Fruit fly (Drosophila melanogaster): ENCODE data around the gene CG43673.
A peak's percentile ranks its signal among the peaks of the same experiment; 100 is the strongest.

CG43673 gene

DNA sequence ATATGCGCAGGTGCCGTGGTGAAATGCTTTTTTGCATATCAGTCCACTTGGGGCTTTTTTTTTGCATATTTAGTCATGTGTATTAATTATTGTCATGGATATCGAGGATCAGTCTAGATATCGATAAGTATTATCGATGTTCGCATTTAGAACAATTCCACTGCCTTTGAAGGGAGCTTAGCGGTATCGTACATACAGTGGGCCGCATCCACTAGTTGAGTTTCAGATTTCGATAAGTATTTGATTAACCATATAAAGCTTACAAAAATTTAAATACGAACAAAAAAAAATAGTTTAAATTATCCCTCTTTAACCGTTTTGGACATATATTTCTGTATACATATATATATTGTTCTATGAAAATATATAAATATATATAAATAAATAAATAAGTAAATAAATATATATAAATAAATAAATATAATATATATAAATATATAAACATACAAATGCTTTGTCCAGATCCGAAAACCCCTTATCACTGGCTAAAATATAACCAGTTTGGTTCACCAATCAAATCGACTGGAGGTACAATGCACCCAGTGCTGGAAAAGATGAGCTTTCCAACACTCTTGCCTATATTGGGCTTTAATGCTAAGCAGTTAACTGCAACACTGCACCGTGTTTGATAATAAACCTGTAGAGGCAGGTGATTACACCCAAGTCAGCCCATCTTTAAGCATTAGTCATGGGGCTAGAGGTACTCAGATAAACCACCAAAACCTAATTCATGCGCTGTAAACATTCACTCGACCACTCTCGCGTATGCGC is 24.1 kb downstream of the CG43673 start (continued):
- TF ChIP-seq CG12942 (GFP tag; optimal IDR thresholded peaks at IDR 0.05): no peak
- no peak; the same call in 2 of the 3 replicates for TF ChIP-seq ci (GFP tag; IDR thresholded peaks at IDR 0.05)
- TF ChIP-seq CG11560 (tag; IDR thresholded peaks at IDR 0.05): no peak
- TF ChIP-seq CG30431 (GFP tag; optimal IDR thresholded peaks at IDR 0.05): no peak
- TF ChIP-seq Elba2 (GFP tag; optimal IDR thresholded peaks at IDR 0.05): no peak
- TF ChIP-seq Dp (GFP tag; optimal IDR thresholded peaks at IDR 0.05): no peak
- peak; percentile 9; the same call in 1 of the 2 replicates for TF ChIP-seq NFAT (GFP tag; IDR thresholded peaks at IDR 0.05)
- TF ChIP-seq CG3163 (GFP tag; optimal IDR thresholded peaks at IDR 0.05): no peak
- TF ChIP-seq CG10431 (GFP tag; optimal IDR thresholded peaks at IDR 0.05): no peak
- TF ChIP-seq zen (tag; optimal IDR thresholded peaks at IDR 0.05): peak; percentile 17
- TF ChIP-seq chm (GFP tag; IDR thresholded peaks at IDR 0.05): no peak
- no peak for TF ChIP-seq sqz (GFP tag; optimal IDR thresholded peaks at IDR 0.05)
- no peak for TF ChIP-seq eyg (GFP tag; optimal IDR thresholded peaks at IDR 0.05)
- TF ChIP-seq Sin3A (optimal IDR thresholded peaks at IDR 0.05): no peak
- no peak for TF ChIP-seq mirr (GFP tag; optimal IDR thresholded peaks at IDR 0.05)
- no peak for TF ChIP-seq CG43689 (GFP tag; IDR thresholded peaks at IDR 0.05)
- TF ChIP-seq CG17359 (tag; optimal IDR thresholded peaks at IDR 0.05): no peak
- no peak for TF ChIP-seq ash1 (GFP tag; optimal IDR thresholded peaks at IDR 0.05)
- no peak for TF ChIP-seq Myb (GFP tag; optimal IDR thresholded peaks at IDR 0.05)
- peak; percentile 27 for TF ChIP-seq exex (tag; optimal IDR thresholded peaks at IDR 0.05)
- TF ChIP-seq CG15269 (tag; optimal IDR thresholded peaks at IDR 0.05): no peak
- peak; percentile 38 for TF ChIP-seq gfzf (GFP tag; optimal IDR thresholded peaks at IDR 0.05)
- no peak for TF ChIP-seq CG3065 (GFP tag; optimal IDR thresholded peaks at IDR 0.05)
- TF ChIP-seq Xbp1 (GFP tag; optimal IDR thresholded peaks at IDR 0.05): no peak
- TF ChIP-seq CG1024 (GFP tag; IDR thresholded peaks at IDR 0.05): 0 out of 2 replicates have a peak, but pooled peaks have one; percentile 25
- no peak for TF ChIP-seq tio (GFP tag; optimal IDR thresholded peaks at IDR 0.05)
- peak; percentile 59 for TF ChIP-seq Med (GFP tag)
- TF ChIP-seq bcd (GFP tag; optimal IDR thresholded peaks at IDR 0.05): no peak
- no peak for TF ChIP-seq CG10462 (GFP tag; optimal IDR thresholded peaks at IDR 0.05)
- TF ChIP-seq mld (GFP tag; IDR thresholded peaks at IDR 0.05; ENCODE audit: partially characterized antibody): 0 out of 3 replicates have a peak, but pooled peaks have one; percentile 37
- TF ChIP-seq CG33557 (GFP tag; optimal IDR thresholded peaks at IDR 0.05): no peak
- TF ChIP-seq nmo (GFP tag; optimal IDR thresholded peaks at IDR 0.05): peak; percentile 22
- TF ChIP-seq trh (GFP tag; optimal IDR thresholded peaks at IDR 0.05): no peak
- no peak for TF ChIP-seq gro (GFP tag; optimal IDR thresholded peaks at IDR 0.05)
- peak; percentile 25 for TF ChIP-seq Hr3 (GFP tag; optimal IDR thresholded peaks at IDR 0.05)
- TF ChIP-seq fru (optimal IDR thresholded peaks at IDR 0.05): no peak
- no peak for TF ChIP-seq pita (GFP tag; optimal IDR thresholded peaks at IDR 0.05)
- TF ChIP-seq Side (GFP tag; optimal IDR thresholded peaks at IDR 0.05): no peak
- TF ChIP-seq lbe (GFP tag; optimal IDR thresholded peaks at IDR 0.05): no peak
- no peak for TF ChIP-seq MTF-1 (GFP tag; optimal IDR thresholded peaks at IDR 0.05; ENCODE audit: borderline replicate concordance)
- TF ChIP-seq CG15011 (GFP tag; optimal IDR thresholded peaks at IDR 0.05): no peak
- no peak for TF ChIP-seq Abd-B (GFP tag; optimal IDR thresholded peaks at IDR 0.05)
- no peak for TF ChIP-seq CG8089 (GFP tag; optimal IDR thresholded peaks at IDR 0.05)
- TF ChIP-seq BEAF-32 (GFP tag; optimal IDR thresholded peaks at IDR 0.05): peak; percentile 76
- TF ChIP-seq CG13894 (tag; optimal IDR thresholded peaks at IDR 0.05): peak; percentile 46
- no peak for TF ChIP-seq pros (GFP tag; optimal IDR thresholded peaks at IDR 0.05)
- peak; percentile 18 for TF ChIP-seq CG7839 (tag; optimal IDR thresholded peaks at IDR 0.05)
- TF ChIP-seq repo (GFP tag; optimal IDR thresholded peaks at IDR 0.05): no peak
- TF ChIP-seq CG16779 (GFP tag; IDR thresholded peaks at IDR 0.05): no peak
- no peak for TF ChIP-seq Hr39 (optimal IDR thresholded peaks at IDR 0.05)
- TF ChIP-seq CG16813 (GFP tag; IDR thresholded peaks at IDR 0.05; ENCODE audit: partially characterized antibody): peak; percentile 76
